Fruit fly (Drosophila melanogaster) whole organism, embryonic: ENCODE measurements around the gene CG5050.

Experiments used
- Abd-B ChIP-seq: fragments of 200-800 bp; sonication (Bioruptor generic); optimal IDR thresholded peaks from 2 replicates; lab custom pipeline; 2018; ENCODE audit warnings: missing biosample characterization, mild to moderate bottlenecking, missing genetic modification characterization, moderate library complexity
- Aef1 ChIP-seq: fragments of 200-800 bp; sonication (Bioruptor generic); IDR thresholded peaks from 3 replicates; pipeline ENCODE4 v1.3.6; 2022; ENCODE audit warnings: missing biosample characterization, missing genetic modification characterization
- CG10267 ChIP-seq: fragments of 200-800 bp; sonication (Bioruptor generic); optimal IDR thresholded peaks from 2 replicates; lab custom pipeline; 2018; ENCODE audit warnings: missing biosample characterization, mild to moderate bottlenecking, missing genetic modification characterization, moderate library complexity
- CG11560 ChIP-seq: fragments of 200-800 bp; sonication (Bioruptor generic); IDR thresholded peaks from 3 replicates; pipeline ENCODE4 v1.3.6; 2022; ENCODE audit warnings: missing biosample characterization, missing genetic modification characterization
- CG12299 ChIP-seq: fragments of 200-800 bp; sonication (Bioruptor generic); optimal IDR thresholded peaks from 2 replicates; lab custom pipeline; 2018; ENCODE audit warnings: missing biosample characterization, mild to moderate bottlenecking, missing genetic modification characterization
- CG13775 ChIP-seq: fragments of 200-800 bp; sonication (Bioruptor generic); optimal IDR thresholded peaks from 3 replicates; lab custom pipeline; 2017; ENCODE audit warnings: missing biosample characterization, mild to moderate bottlenecking, missing genetic modification characterization
- CG14441 ChIP-seq: fragments of 200-800 bp; sonication (Bioruptor generic); IDR thresholded peaks from 2 replicates; pipeline ENCODE4 v1.3.6; 2022; ENCODE audit warnings: missing biosample characterization, missing genetic modification characterization
- CG15011 ChIP-seq: fragments of 200-800 bp; sonication (Bioruptor generic); optimal IDR thresholded peaks from 3 replicates; lab custom pipeline; 2018; ENCODE audit warnings: missing biosample characterization, mild to moderate bottlenecking, missing genetic modification characterization
- CG1529 ChIP-seq: fragments of 200-800 bp; sonication (Bioruptor generic); optimal IDR thresholded peaks from 3 replicates; lab custom pipeline; 2018; ENCODE audit warnings: missing biosample characterization, missing genetic modification characterization
- CG17612 ChIP-seq: fragments of 200-800 bp; sonication (Bioruptor generic); IDR thresholded peaks from 2 replicates; pipeline ENCODE4 v1.3.6; 2022; ENCODE audit warnings: missing biosample characterization, missing genetic modification characterization
- CG1832 ChIP-seq: fragments of 200-800 bp; sonication (Bioruptor generic); optimal IDR thresholded peaks from 2 replicates; lab custom pipeline; 2017; ENCODE audit warnings: missing biosample characterization, mild to moderate bottlenecking, missing genetic modification characterization, inconsistent platforms
- CG30431 ChIP-seq: fragments of 200-800 bp; sonication (Bioruptor generic); optimal IDR thresholded peaks from 2 replicates; lab custom pipeline; 2017; ENCODE audit warnings: missing biosample characterization, missing genetic modification characterization
- CG34422 ChIP-seq: fragments of 200-800 bp; sonication (Bioruptor generic); IDR thresholded peaks from 3 replicates; pipeline ENCODE4 v1.3.6; 2022; ENCODE audit warnings: missing biosample characterization, missing genetic modification characterization
- CG4707 ChIP-seq: fragments of 200-800 bp; sonication (Bioruptor generic); optimal IDR thresholded peaks from 2 replicates; lab custom pipeline; 2018; ENCODE audit warnings: missing biosample characterization, mild to moderate bottlenecking, missing genetic modification characterization, moderate library complexity
- CG6683 ChIP-seq: fragments of 200-800 bp; sonication (Bioruptor generic); optimal IDR thresholded peaks from 2 replicates; lab custom pipeline; 2017; ENCODE audit warnings: missing biosample characterization, mild to moderate bottlenecking, missing genetic modification characterization, missing genetic modification reagents
- CG7556 ChIP-seq: fragments of 200-800 bp; sonication (Bioruptor generic); optimal IDR thresholded peaks from 2 replicates; lab custom pipeline; 2017; ENCODE audit warnings: missing biosample characterization, mild to moderate bottlenecking, missing genetic modification characterization
- CG7987 ChIP-seq: fragments of 200-800 bp; sonication (Bioruptor generic); optimal IDR thresholded peaks from 2 replicates; lab custom pipeline; 2018; ENCODE audit warnings: missing biosample characterization, mild to moderate bottlenecking, missing genetic modification characterization, moderate library complexity
- CG8359 ChIP-seq: fragments of 200-800 bp; sonication (Bioruptor generic); optimal IDR thresholded peaks from 2 replicates; lab custom pipeline; 2017; ENCODE audit warnings: missing biosample characterization, mild to moderate bottlenecking, missing genetic modification characterization, borderline replicate concordance
- CG8388 ChIP-seq: fragments of 200-800 bp; sonication (Bioruptor generic); optimal IDR thresholded peaks from 2 replicates; lab custom pipeline; 2019; ENCODE audit warnings: missing biosample characterization, mild to moderate bottlenecking, missing genetic modification characterization, moderate library complexity
- CG9437 ChIP-seq: fragments of 200-800 bp; sonication (Bioruptor generic); optimal IDR thresholded peaks from 2 replicates; lab custom pipeline; 2018; ENCODE audit warnings: missing biosample characterization, mild to moderate bottlenecking, missing genetic modification characterization
- CG9817 ChIP-seq: fragments of 200-800 bp; sonication (Bioruptor generic); optimal IDR thresholded peaks from 2 replicates; lab custom pipeline; 2018; ENCODE audit warnings: missing biosample characterization, mild to moderate bottlenecking, missing genetic modification characterization, moderate library complexity
- CHES-1-like ChIP-seq: fragments of 200-800 bp; sonication (Bioruptor generic); optimal IDR thresholded peaks from 2 replicates; lab custom pipeline; 2016; ENCODE audit warnings: missing biosample characterization, missing genetic modification characterization
- CTCF ChIP-seq: fragments of 200-800 bp; sonication (Bioruptor generic); optimal IDR thresholded peaks from 2 replicates; lab custom pipeline; 2017; ENCODE audit warnings: missing biosample characterization, mild to moderate bottlenecking, missing genetic modification characterization, moderate library complexity
- Dfd ChIP-seq, 2 experiments: fragments of >200 bp; optimal IDR thresholded peaks; 2 replicates each; lab custom pipeline; 2017; ENCODE audit warnings: missing biosample characterization in 2 of 2, missing genetic modification characterization in 2 of 2
- Dp ChIP-seq: fragments of 200-800 bp; sonication (Bioruptor generic); optimal IDR thresholded peaks from 2 replicates; lab custom pipeline; 2018; ENCODE audit warnings: missing biosample characterization, mild to moderate bottlenecking, missing genetic modification characterization, moderate library complexity
- E2f2 ChIP-seq: fragments of 200-800 bp; sonication (Bioruptor generic); IDR thresholded peaks from 2 replicates; pipeline ENCODE4 v1.3.6; 2022; ENCODE audit warnings: missing biosample characterization, missing genetic modification characterization
- HmgZ ChIP-seq: fragments of 200-800 bp; sonication (Bioruptor generic); optimal IDR thresholded peaks from 2 replicates; lab custom pipeline; 2018; ENCODE audit warnings: missing biosample characterization, mild to moderate bottlenecking, missing genetic modification characterization
- MESR4 ChIP-seq: fragments of 200-800 bp; sonication (Bioruptor generic); optimal IDR thresholded peaks from 2 replicates; lab custom pipeline; 2018; ENCODE audit warnings: missing biosample characterization, mild to moderate bottlenecking, missing genetic modification characterization, moderate library complexity
- MTF-1 ChIP-seq: fragments of 200-800 bp; sonication (Bioruptor generic); optimal IDR thresholded peaks from 2 replicates; lab custom pipeline; 2018; ENCODE audit warnings: missing biosample characterization, mild to moderate bottlenecking, missing genetic modification characterization, borderline replicate concordance
- Med ChIP-seq: fragments of 200-800 bp; sonication (Bioruptor generic); peaks from one replicate; lab custom pipeline; 2016; ENCODE audit warnings: missing biosample characterization, missing genetic modification characterization, mild to moderate bottlenecking, inconsistent platforms, moderate library complexity
- Oaz ChIP-seq: fragments of 200-800 bp; sonication (Bioruptor generic); IDR thresholded peaks from 2 replicates; pipeline ENCODE4 v1.3.6; 2022; ENCODE audit warnings: missing biosample characterization, missing genetic modification characterization
- Sox102F ChIP-seq: fragments of 200-800 bp; sonication (Bioruptor generic); optimal IDR thresholded peaks from 2 replicates; lab custom pipeline; 2018; ENCODE audit warnings: missing biosample characterization, mild to moderate bottlenecking, missing genetic modification characterization, moderate library complexity
- Spps ChIP-seq: fragments of 200-800 bp; sonication (Bioruptor generic); optimal IDR thresholded peaks from 2 replicates; lab custom pipeline; 2018; ENCODE audit warnings: missing biosample characterization, mild to moderate bottlenecking, missing genetic modification characterization
- Xrp1 ChIP-seq: fragments of 200-800 bp; sonication (Bioruptor generic); IDR thresholded peaks from 2 replicates; pipeline ENCODE4 v1.3.6; 2022; ENCODE audit warnings: missing biosample characterization, missing genetic modification characterization
- bab2 ChIP-seq: fragments of 200-800 bp; sonication (Bioruptor generic); optimal IDR thresholded peaks from 2 replicates; lab custom pipeline; 2016; ENCODE audit warnings: missing biosample characterization, missing genetic modification characterization
- bowl ChIP-seq: fragments of 200-800 bp; sonication (Bioruptor generic); IDR thresholded peaks from 2 replicates; pipeline ENCODE4 v1.3.6; 2022; ENCODE audit warnings: missing biosample characterization, missing genetic modification characterization
- corto ChIP-seq: fragments of 200-800 bp; sonication (Bioruptor generic); optimal IDR thresholded peaks from 2 replicates; lab custom pipeline; 2016; ENCODE audit warnings: missing biosample characterization, mild to moderate bottlenecking, missing genetic modification characterization, moderate library complexity
- danr ChIP-seq: fragments of 200-800 bp; sonication (Bioruptor generic); IDR thresholded peaks from 2 replicates; pipeline ENCODE4 v1.3.6; 2022; ENCODE audit warnings: missing biosample characterization, missing genetic modification characterization
- emc ChIP-seq: fragments of 200-800 bp; sonication (Bioruptor generic); optimal IDR thresholded peaks from 2 replicates; lab custom pipeline; 2016; ENCODE audit warnings: missing biosample characterization, missing genetic modification characterization
- eyg ChIP-seq: fragments of 200-800 bp; sonication (Bioruptor generic); optimal IDR thresholded peaks from 3 replicates; lab custom pipeline; 2016; ENCODE audit warnings: missing biosample characterization, missing genetic modification characterization
- gce ChIP-seq: fragments of 200-800 bp; sonication (Bioruptor generic); IDR thresholded peaks from 3 replicates; pipeline ENCODE4 v1.3.6; 2022; ENCODE audit warnings: missing biosample characterization, missing genetic modification characterization
- gfzf ChIP-seq: fragments of 200-800 bp; sonication (Bioruptor generic); optimal IDR thresholded peaks from 2 replicates; lab custom pipeline; 2016; ENCODE audit warnings: missing biosample characterization, mild to moderate bottlenecking, missing genetic modification characterization, moderate library complexity
- ham ChIP-seq: fragments of 200-800 bp; sonication (Bioruptor generic); IDR thresholded peaks from 2 replicates; pipeline ENCODE4 v1.3.6; 2022; ENCODE audit warnings: missing biosample characterization, missing genetic modification characterization
- lmd ChIP-seq: fragments of 200-800 bp; sonication (Bioruptor generic); IDR thresholded peaks from 2 replicates; pipeline ENCODE4 v1.3.6; 2022; ENCODE audit warnings: missing biosample characterization, missing genetic modification characterization
- oc ChIP-seq: fragments of 200-800 bp; sonication (Bioruptor generic); optimal IDR thresholded peaks from 2 replicates; lab custom pipeline; 2018; ENCODE audit warnings: missing biosample characterization, mild to moderate bottlenecking, missing genetic modification characterization, moderate library complexity
- pho ChIP-seq: fragments of 200-800 bp; sonication (Bioruptor generic); optimal IDR thresholded peaks from 2 replicates; lab custom pipeline; 2016; ENCODE audit warnings: missing biosample characterization, missing genetic modification characterization
- pnt ChIP-seq: fragments of 200-800 bp; sonication (Bioruptor generic); optimal IDR thresholded peaks from 3 replicates; lab custom pipeline; 2016; ENCODE audit warnings: missing biosample characterization, missing genetic modification characterization
- schlank ChIP-seq: fragments of 200-800 bp; sonication (Bioruptor generic); optimal IDR thresholded peaks from 2 replicates; lab custom pipeline; 2018; ENCODE audit warnings: missing biosample characterization, mild to moderate bottlenecking, missing genetic modification characterization
- so ChIP-seq: fragments of 200-800 bp; sonication (Bioruptor generic); IDR thresholded peaks from 3 replicates; pipeline ENCODE4 v1.3.6; 2022; ENCODE audit warnings: missing biosample characterization, missing genetic modification characterization
- toy ChIP-seq: fragments of 200-800 bp; sonication (Bioruptor generic); IDR thresholded peaks from 2 replicates; pipeline ENCODE4 v1.3.6; 2022; ENCODE audit warnings: missing biosample characterization, missing genetic modification characterization
- z ChIP-seq: fragments of 200-800 bp; sonication (Bioruptor generic); IDR thresholded peaks from 3 replicates; pipeline ENCODE4 v1.3.6; 2022; ENCODE audit warnings: missing biosample characterization, missing genetic modification characterization
- zen2 ChIP-seq: fragments of 200-800 bp; sonication (Bioruptor generic); IDR thresholded peaks from 3 replicates; pipeline ENCODE4 v1.3.6; 2022; ENCODE audit warnings: missing biosample characterization, missing genetic modification characterization; ENCODE audit not compliant: partially characterized antibody

Gene CG5050

DNA sequence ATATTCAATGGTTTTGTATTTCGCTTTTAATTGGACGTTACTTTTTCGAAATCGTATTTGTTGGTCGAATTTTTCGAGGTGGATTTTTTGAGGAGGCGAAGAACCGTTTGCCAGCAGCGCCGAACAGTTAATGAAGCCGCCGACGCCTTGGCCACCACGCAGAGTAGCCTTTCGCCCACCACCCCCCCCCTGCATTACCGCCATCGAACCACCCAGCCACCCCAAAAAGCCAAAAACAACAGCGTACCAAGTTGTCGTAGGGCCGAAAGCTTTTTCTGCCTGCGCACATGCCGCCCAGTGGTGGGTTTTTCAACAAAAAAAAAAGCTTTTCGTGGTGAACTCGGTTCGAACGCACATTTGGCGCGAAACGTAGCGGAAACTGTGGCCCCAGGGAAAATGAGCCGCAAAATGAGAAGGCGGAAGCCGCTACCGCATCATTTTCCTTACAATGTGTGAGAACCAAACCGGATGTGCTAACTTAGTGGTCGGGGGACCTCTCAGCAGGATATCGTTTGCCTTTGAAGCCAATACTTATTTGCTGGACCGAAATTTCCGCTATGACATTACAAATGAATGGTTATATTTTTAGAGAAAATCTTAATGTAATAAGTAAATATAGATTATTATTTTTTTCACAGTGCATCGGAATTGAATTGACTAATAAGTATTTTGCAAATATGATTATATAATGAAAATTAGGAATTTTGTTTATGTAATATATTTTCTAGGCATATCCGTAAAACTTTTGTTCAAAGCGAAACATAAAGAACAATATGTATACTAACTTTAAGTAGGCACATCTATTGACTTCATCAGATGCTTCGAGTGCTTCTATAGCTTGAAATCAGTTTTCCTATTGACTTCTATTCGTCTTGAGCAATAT is 19.5 kb upstream of the CG5050 start, which contains the start of the genes Dif and CG5043 (continued):
- TF ChIP-seq CG10267 (tag; lab: Kevin White, UChicago) (no peak), CG9817 (no peak), CG13775 (GFP tag; lab: Kevin White, UChicago) (no peak), CG30431 (no peak), gce (no peak), CG34422 (no peak), toy (GFP tag; lab: Robert Waterston, UW) (no peak), CG8388 (no peak), oc (tag; lab: Kevin White, UChicago) (no peak), danr (GFP tag; lab: Robert Waterston, UW) (no peak), Abd-B (GFP tag; lab: Kevin White, UChicago) (no peak), MESR4 (GFP tag; lab: Kevin White, UChicago) (no peak), Dfd (GFP tag; optimal IDR thresholded peaks at IDR 0.05; lab: Kevin White, UChicago) (no peak), Oaz (GFP tag; lab: Robert Waterston, UW) (no peak), bab2 (GFP tag; lab: Kevin White, UChicago) (no peak), CG7987 (no peak), so (no peak), HmgZ (peak; percentile 23), gfzf (no peak), CG4707 (no peak), schlank (tag; lab: Kevin White, UChicago) (no peak), lmd (GFP tag; lab: Robert Waterston, UW) (no peak), eyg (no peak), CG9437 (GFP tag; lab: Kevin White, UChicago) (no peak), corto (GFP tag; lab: Kevin White, UChicago) (no peak), CG8359 (GFP tag; lab: Kevin White, UChicago) (no peak), CG6683 (GFP tag; lab: Kevin White, UChicago) (no peak), CG17612 (GFP tag; lab: Robert Waterston, UW) (no peak; the same call in 1 of the 2 replicates), zen2 (GFP tag; lab: Robert Waterston, UW) (peak; percentile 60; the same call in 1 of the 3 replicates), Aef1 (GFP tag; lab: Robert Waterston, UW) (peak; percentile 66), emc (GFP tag; lab: Kevin White, UChicago) (no peak), CG1529 (GFP tag; lab: Kevin White, UChicago) (no peak), Xrp1 (no peak), MTF-1 (GFP tag; lab: Kevin White, UChicago) (no peak), CG12299 (tag; lab: Kevin White, UChicago) (no peak)

DNA sequence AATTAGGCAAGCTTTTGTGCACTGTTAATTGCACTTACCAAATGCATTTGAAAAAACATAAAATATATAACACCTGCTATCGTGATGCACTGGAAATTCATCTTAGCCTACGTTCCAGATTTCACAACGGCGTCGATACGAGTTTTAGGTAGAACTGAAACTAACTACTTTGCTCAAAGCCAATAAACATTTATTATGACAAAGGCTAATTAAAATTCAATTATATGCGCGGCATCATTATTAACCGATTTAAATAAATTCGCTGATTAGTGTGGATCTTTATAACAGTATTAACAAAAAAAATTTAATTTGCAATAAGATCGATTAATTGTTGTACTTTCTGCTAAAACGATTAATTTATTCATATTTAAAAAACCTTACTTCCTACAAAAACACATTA is 16.2 kb upstream of the CG5050 start, which contains the start of gene CG33928:
Gene CG33928 (minus strand): TSS at position 101 of the 400 bp plus-strand sequence.
- TF ChIP-seq CG11560 (no peak), Xrp1 (no peak), bowl (GFP tag; lab: Robert Waterston, UW) (no peak), CG15011 (no peak), z (no peak), pho (GFP tag; lab: Kevin White, UChicago) (no peak), Dp (GFP tag; lab: Kevin White, UChicago) (no peak), CG1832 (GFP tag; lab: Kevin White, UChicago) (no peak), Spps (no peak), pnt (GFP tag; lab: Kevin White, UChicago) (no peak), Med (GFP tag; lab: Kevin White, UChicago) (no peak), E2f2 (GFP tag; lab: Robert Waterston, UW) (no peak), CTCF (GFP tag; lab: Kevin White, UChicago) (no peak), Sox102F (no peak), CG14441 (no peak), CHES-1-like (GFP tag; lab: Kevin White, UChicago) (no peak), danr (GFP tag; lab: Robert Waterston, UW) (no peak), CG7556 (no peak), ham (GFP tag; lab: Robert Waterston, UW) (no peak)
